Fruit fly (Drosophila melanogaster) S2 (cell line): ENCODE data around the gene Obp73a.

Experiments used
- CG8478 ChIP-seq: fragments of >200 bp; optimal IDR thresholded peaks from 2 replicates; lab custom pipeline; 2018
- CTCF ChIP-seq, 2 experiments: fragments of >200 bp; optimal IDR thresholded peaks; 2 replicates each; lab custom pipeline; 2018

DNA sequence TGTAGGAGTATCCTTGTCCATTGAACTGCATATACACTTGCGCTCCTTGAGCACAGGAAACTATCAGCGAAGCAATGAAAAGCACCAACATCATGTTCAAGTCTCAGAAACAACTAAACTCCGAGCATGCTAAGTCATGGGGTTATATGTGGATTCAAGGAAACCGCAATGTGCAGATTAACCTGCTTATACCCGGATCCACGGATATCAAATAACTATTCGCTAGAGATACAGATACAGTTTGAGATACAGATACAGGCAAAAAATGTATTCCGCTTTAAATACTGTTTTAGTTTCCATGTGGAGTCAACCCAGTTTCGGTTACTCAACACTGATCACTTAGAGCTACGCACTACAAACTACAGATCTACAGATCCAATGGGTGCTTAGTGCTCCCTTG, 5.3 kb upstream of the Obp73a start, which contains the start of gene CG13022:
- TF ChIP-seq CTCF (optimal IDR thresholded peaks at IDR 0.05; lab: Kevin White, UChicago) = no peak
- TF ChIP-seq CG8478 (lab: Kevin White, UChicago) = no peak
